Worm (Caenorhabditis elegans) whole organism, dauer: Measurements from ENCODE around the gene T07F12.2.

Source experiments
- unc-62 ChIP-seq: sonication (generic microtip); optimal IDR thresholded peaks from 2 replicates; lab custom pipeline; 2017; ENCODE audit warnings: missing biosample characterization, missing genetic modification reagents, missing genetic modification characterization

Gene T07F12.2

DNA sequence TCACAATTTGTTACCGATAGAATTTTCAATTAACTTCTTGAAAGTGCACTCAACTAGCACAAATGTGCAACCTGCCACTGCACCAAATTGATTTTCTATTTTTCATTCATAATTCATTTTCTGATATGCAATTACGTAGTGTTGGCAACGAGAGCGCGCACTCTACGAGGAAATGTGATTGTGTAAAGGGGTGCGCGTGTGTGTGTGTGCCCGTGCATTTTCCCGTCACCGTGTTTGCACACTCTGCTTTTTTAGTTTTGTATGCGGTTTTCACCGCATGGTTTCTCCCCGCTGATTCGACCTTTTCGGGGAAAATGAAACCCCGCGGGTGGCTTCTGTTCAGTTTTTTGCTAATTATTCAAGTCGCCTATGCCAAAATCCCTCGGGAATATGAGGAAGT, at the start of gene T07F12.2:
TSS of gene T07F12.2 (plus strand) at position 87 of the 400 bp plus-strand sequence.
- no peak for TF ChIP-seq unc-62 (GFP tag; lab: Kevin White, UChicago)

DNA sequence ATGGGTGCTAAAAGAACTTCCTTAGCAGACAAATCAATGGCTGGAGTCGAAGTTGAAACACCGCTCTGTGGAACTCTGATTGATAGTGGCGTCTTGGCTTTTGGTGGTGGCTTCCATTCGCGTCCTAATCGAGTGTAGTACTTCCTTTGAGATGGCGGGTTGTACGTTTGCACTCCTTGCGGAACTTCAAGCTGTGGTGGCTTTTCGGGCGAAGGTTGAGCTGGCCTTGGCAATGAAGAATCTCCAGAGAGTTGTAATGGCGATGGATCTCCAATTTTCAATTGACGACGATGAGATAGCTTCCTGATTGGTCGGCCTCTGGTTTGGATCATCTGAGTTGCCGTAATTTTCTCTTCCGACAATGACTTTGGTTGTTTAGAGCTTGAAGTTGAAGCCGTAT, 49.4 kb upstream of the T07F12.2 start:
- no peak for TF ChIP-seq unc-62 (GFP tag; lab: Kevin White, UChicago)

DNA sequence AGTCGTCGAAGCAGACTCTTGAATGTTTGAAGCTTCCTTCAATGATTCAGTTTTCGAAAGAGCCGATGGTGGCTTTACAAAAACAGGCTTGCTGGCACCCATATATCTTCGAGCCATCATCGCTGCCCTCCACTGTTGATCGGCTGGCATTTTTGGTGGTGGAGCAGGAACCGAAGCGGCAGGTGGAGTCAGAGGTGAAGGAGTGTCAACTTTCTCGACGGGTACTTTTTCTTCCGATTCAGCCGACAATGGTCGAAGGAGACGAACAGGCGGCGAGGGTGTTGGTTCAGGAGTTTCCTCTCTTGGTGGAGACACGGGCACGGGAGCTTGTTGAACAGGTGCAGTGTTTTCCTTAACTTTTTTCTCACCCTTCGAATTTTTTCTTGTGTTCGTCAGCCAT, 47.7 kb upstream of the T07F12.2 start:
- no peak for TF ChIP-seq unc-62 (GFP tag; lab: Kevin White, UChicago)

DNA sequence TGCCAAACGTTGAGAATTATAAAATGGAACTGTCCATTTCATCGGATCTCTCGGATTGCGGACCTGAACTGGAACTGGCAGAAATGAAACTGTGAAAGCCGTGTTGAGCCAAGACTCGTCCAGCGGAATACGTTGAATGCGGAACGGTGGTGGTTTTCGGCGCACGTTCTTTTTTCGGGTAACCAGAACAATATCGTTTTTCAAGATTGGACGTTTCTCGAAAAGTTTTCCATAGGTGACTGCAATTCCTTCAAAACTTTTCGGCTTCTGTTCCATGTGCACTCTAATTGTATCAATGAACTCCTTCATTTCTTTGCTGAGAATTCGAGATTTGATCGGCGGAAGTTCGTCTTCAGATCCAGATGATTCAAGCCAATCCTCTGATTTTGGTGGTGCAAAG, 45.3 kb upstream of the T07F12.2 start:
- no peak for TF ChIP-seq unc-62 (GFP tag; lab: Kevin White, UChicago)

DNA sequence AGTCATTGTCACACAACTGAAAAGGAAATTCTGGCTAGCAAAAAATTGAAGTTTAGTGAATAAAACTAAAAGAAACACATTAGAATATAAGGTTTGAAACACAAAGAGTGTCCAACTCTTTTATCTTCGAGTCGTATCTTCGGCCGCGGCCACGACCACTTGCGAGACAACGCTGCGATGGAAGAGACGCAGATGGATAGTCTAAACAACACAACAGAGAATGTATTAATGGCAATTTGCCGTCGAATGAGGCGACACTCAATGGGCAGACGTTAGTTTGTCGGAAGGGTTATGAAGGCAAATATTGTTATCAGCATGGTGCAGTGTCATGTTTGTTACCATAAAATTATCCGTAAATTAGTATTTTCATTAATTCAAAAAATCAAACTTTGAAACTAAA, 37.0 kb upstream of the T07F12.2 start, which contains the start of gene F39C12.1:
TSS of gene F39C12.1 (minus strand) at position 136 of the 400 bp plus-strand sequence.
- no peak for TF ChIP-seq unc-62 (GFP tag; lab: Kevin White, UChicago)

DNA sequence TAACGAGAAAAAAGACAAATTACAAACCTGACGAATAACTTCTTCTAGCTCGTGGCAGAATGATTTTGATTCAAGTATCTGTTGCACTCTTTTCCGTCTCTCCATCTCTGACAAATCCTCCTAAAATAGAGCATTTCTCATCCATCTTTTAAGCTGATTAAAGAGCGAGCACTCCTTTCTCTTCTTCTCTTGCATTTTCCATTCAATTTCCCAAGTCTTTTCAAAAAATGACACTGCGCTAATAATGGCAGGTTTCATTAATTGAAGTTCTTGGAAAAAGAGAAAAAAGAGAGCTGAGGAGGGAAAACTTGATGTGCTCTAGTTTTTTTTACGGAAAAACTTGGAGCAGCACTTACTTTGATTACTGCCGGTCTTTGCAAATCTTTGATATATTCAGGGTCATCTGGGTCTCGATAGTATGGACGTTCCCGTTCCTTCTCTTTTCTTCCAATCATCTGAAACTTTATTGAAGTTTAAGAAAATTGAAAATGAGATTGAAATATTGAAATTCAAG, 30.4 kb upstream of the T07F12.2 start, which contains the start of gene add-1:
TSS of gene add-1 (minus strand) at position 464 of the 514 bp plus-strand sequence.
- no peak for TF ChIP-seq unc-62 (GFP tag; lab: Kevin White, UChicago)

DNA sequence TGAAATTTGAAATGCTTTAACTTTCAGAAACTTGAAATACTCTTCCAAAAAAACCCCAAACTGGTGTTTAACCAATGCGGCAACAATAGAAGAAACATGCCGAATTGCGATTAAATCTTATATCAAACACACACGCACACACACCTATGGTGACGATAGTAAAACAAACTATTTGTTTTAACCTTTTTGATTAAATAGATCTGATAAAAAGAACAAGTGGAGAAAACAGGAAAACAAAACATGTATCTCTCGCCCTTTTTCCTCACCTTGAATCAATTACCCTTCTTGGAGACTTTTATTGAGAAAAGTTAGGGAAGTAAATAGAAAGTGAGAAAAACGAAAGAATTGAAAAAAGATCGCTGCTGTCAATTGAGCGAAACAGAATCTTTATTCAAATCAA, 28.6 kb upstream of the T07F12.2 start:
- TF ChIP-seq unc-62 (GFP tag; lab: Kevin White, UChicago) = no peak

DNA sequence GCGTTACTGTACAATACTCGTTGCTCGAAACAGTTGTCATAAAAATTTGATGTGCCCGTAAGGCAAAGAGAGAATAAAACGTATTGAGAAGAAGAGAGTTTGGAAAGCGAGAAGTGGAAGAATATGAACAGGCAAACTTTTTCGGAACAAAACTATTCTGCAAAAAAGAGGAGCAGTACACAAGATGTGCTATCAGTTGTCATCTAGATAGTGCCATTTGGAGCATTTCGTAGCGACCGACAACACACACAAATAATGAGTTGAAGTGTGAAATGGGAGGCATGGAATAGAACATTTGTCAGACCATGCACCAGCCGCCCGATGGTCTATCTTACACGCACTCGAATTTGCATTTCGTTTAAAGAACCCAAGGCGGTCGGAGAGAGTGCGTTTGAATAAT, 28.0 kb upstream of the T07F12.2 start:
- no peak for TF ChIP-seq unc-62 (GFP tag; lab: Kevin White, UChicago)

DNA sequence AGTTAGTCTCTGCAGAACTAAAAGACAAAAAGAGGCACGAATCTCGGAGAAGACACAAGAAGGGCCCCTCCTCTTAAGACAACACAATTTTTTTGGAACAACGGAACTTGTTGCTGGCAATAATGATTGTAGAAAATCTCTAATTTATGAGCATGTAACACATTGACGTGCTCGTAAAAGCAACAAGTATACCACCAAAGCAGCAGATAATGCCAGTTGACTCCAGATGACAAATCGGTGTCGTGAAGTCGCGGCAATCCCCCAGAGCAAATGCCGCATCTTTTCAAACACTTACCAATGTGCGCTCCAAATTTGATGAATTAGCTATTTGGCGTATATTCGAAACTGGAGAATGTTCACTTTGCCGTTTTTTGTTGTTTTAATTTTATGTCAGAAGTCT, 25.8 kb upstream of the T07F12.2 start:
- TF ChIP-seq unc-62 (GFP tag; lab: Kevin White, UChicago) = no peak

DNA sequence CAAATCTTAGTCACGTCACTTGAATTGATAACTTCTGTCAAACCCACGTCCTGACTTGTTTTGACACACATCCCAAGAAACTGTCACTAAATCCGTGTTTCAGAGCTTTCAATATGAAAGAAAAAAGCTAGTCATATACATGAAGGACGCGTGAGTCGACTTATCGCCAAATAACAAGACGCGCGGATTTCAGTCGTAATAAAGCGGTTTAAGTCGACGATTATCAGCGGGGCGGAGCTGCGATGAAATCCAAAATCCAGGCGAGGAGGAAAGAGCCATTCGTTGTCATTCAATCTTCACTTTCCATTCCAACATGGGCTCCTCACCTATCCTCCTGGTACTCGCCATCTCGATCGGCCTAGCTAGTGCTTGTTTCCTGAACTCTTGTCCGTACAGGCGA, 24.2 kb upstream of the T07F12.2 start, which contains the start of gene ntc-1:
TSS of gene ntc-1 (plus strand) at position 301 of the 400 bp plus-strand sequence.
- no peak for TF ChIP-seq unc-62 (GFP tag; lab: Kevin White, UChicago)

DNA sequence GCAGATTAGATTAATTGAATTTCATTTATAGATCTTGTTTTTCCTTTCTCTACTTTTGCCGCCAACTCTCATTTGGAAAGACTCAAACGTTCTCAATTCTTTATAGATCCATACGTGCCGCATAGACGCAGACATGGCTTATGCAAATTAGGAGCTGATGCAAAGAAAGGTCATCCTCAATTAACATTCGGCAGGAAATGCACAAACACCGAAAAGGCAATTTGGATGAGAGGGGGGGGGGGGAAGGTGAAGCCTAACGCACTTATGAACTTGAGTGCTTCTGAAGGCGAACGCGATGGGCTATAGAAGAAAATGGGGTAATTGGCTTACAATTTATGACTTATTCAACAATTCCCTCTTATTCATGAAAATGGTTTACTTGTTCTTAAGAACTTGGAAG, 20.4 kb upstream of the T07F12.2 start:
- TF ChIP-seq unc-62 (GFP tag; lab: Kevin White, UChicago) = no peak

DNA sequence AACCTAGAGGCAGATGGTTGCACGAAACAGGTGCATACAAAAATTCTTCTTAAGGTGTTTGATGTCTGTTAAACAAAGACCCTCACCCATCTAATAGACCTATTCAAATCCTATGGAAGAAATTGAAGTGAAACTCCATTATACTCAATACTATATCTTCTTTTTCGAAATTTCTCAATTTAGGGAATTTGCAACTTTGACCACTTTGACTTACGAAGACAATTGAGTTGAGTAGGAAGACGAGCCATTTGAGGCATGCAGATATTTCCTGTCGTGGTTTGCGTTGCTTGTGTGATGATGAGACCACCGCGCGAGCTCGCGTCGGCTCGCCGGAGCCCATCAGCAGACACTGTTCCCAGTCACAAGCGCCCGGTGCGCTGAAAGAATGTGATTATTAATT, 19.4 kb upstream of the T07F12.2 start:
- TF ChIP-seq unc-62 (GFP tag; lab: Kevin White, UChicago) = no peak

DNA sequence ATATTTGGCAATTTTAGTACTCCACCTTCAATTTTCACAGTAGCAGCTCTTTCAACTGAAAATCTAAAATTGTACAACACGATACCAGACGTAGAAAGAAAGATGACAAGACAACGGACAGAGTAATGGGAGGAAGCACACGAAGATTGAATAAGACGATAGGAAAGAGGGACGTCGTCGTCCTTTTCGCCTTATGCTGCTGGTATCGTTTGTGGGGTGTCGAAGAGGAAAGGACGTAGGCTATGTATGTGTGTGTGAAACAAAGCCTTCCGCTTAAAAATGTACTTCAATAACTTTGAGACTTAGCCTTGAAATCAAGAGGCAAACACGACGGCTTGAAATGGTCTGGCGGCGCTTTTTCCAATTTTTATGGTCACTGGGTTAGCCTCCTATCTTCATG, 17.3 kb upstream of the T07F12.2 start:
- no peak for TF ChIP-seq unc-62 (GFP tag; lab: Kevin White, UChicago)

DNA sequence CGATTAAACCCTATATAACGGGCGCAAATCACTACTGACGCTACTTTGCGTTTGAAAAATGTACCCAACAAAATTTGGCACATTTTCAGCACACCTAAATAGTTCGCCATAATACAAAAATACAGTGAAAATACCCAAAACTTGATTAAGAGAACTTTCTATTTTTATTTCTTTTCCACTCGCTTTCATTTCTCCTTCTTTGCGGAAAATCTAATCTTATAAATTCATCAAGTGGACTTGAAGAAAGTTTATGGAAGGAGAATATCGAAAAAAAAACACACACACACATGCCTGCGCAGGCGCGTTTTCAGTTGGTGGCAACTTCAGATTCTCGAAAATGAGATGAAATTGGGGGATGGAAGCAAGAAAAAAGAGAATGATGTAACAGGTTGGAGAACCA, 14.7 kb upstream of the T07F12.2 start:
- TF ChIP-seq unc-62 (GFP tag; lab: Kevin White, UChicago) = no peak

DNA sequence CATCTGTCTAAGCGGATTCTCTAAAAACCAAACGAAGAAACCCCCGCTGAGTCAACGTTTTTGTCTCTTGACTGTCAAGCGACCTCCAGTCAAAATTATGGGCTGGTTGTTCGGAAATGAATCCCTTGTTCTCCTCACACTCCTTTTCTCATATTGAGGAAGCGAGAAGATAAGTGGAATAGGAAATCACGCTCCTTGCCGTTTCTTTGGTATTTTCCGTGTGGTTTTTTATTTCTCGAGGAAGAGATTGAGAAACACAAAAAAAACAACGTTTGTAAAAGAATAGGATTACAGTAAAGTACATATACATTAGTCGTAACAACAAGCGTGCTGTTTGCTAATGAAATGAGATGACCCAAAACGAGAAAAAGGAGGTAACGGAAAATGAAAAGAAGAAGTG, 13.1 kb upstream of the T07F12.2 start, which contains the start of gene tsp-14:
TSS of gene tsp-14 (minus strand) at position 62 of the 400 bp plus-strand sequence.
- TF ChIP-seq unc-62 (GFP tag; lab: Kevin White, UChicago) = no peak

DNA sequence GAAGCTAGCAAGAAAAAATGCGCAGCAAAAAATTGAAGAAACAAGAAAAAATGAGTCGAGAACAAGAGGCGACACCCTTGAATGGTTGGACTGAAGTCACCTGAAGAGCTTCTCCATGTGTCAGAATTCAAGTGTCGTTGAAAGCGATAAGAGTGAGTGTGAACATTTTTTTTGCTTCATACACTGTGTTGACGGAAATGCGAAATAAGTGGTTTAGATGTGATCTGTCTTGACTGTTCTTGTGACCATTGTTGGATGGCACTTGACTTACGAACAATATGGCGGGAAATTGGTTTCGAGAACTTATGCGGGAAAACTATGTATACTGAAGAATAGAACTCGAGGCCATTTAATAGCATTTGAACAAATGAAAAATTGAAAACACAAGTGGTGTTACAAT, 10.0 kb upstream of the T07F12.2 start:
- no peak for TF ChIP-seq unc-62 (GFP tag; lab: Kevin White, UChicago)

DNA sequence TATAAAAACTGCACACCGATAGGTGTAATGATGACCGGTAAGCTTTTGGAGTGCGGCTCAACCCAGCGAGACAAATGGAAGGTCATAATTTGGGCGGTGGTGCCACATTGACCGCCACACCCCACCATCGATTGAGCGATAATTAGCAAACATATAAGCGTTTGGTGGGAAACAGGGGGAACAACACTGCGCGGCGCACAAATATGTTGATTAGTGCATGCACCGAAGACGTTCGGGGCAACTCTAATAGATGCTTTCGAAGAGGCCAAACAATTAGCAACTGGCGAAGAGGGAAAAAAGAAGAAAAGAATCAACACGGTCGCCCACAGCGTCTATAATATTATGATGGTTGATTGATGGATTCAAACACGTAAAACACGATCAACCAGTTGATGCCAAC, 8.7 kb upstream of the T07F12.2 start:
- no peak for TF ChIP-seq unc-62 (GFP tag; lab: Kevin White, UChicago)

DNA sequence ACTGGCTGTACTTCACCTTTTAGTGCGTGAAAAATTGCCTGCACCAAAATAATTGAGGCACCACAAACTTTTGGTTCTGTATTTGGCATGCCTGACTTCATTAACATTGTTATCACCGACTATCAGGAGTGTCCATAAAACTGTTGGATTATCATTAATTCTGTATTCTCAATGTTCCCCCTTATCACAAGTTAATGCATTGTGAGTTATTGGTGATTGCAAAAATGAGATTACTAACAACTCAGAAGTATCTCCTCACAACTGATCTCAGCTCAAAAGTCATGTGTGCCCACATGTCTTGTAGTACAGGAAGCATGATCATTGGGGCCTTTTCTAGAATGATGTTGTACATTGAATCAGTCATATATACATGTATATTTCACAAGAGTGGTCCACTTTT, 4.4 kb upstream of the T07F12.2 start, which contains the start of gene arrd-23:
TSS of gene arrd-23 (plus strand) at position 301 of the 400 bp plus-strand sequence.
- no peak for TF ChIP-seq unc-62 (GFP tag; lab: Kevin White, UChicago)
